Worm (Caenorhabditis elegans): ENCODE measurements around the gene ncx-6.

ce11 chrIII:9697886-9698285, 15.9 kb downstream of the ncx-6 start:
- TF ChIP-seq lin-29 (GFP tag; IDR thresholded peaks at IDR 0.05) (no peak), lir-3 (tag; optimal IDR thresholded peaks at IDR 0.05) (no peak), zip-2 (tag; optimal IDR thresholded peaks at IDR 0.05) (no peak), ztf-11 (tag; optimal IDR thresholded peaks at IDR 0.05) (no peak), zag-1 (tag; optimal IDR thresholded peaks at IDR 0.05) (no peak)

Measured in whole organism, L4 larva.